Fruit fly (Drosophila melanogaster): Measurements from ENCODE around the gene alpha-Man-Ib.

DNA sequence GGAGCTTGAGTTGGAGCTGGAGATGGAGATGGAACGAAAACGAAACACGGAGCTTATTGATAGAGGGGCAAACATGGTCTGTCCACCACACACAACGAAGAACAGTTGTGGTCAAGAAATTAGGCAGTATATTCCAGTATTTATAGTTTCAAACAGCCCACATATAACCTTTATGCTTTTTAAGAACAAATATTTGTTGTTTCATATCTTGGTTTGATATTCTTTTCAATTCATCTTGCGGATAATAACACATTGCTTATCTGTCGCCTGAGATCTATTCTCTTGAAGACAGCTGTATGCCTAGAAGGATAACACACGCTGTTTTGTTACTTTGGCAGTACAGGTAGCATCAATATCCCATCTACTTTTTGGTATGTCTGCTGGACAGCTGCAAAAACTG is 39.8 kb downstream of the alpha-Man-Ib start:
- no peak for TF ChIP-seq CG17612 (GFP tag; IDR thresholded peaks at IDR 0.05)
- no peak for TF ChIP-seq kah (GFP tag; optimal IDR thresholded peaks at IDR 0.05)
- TF ChIP-seq NC2β (GFP tag; optimal IDR thresholded peaks at IDR 0.05) = no peak
- no peak for TF ChIP-seq exex (tag; optimal IDR thresholded peaks at IDR 0.05)
- no peak for TF ChIP-seq bab2 (GFP tag; optimal IDR thresholded peaks at IDR 0.05)
- no peak for TF ChIP-seq Mes4 (GFP tag; optimal IDR thresholded peaks at IDR 0.05)
- no peak for TF ChIP-seq CG34224 (GFP tag; IDR thresholded peaks at IDR 0.05; ENCODE audit: partially characterized antibody)
- TF ChIP-seq CG2120 (GFP tag; optimal IDR thresholded peaks at IDR 0.05) = no peak
